Worm (Caenorhabditis elegans): ENCODE measurements around the gene rsef-1.

rsef-1 gene

DNA sequence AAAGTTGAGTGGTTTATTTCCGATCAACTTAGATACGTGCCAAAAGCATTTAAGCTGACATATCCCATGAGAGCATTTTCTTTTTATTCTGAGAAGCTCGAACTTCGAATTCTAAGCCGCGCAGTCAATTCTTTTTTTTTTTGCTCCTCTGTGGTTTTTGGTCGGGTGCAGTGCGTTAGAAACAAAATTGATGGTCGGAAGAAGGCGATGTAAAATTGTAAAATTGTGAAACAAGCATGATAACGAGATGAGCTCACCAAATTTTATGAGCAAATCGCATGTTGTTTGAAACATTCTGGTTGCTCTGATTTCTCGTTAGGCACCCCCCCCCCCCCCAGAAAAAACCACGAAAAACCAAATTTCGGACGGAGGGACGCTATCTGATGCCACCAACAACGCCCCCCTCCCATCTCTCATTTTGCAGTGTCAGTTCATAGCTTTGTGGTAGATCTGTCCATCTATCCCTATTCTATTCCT is 34.5 kb downstream of the rsef-1 start, which contains the start of gene aqp-7:
Gene aqp-7 (plus strand): TSS at position 427 of the 477 bp plus-strand sequence.
- TF ChIP-seq ces-1 (GFP tag; optimal IDR thresholded peaks at IDR 0.05) (peak; percentile 32), nhr-28 (tag; optimal IDR thresholded peaks at IDR 0.05) (no peak), mep-1 (tag; optimal IDR thresholded peaks at IDR 0.05) (no peak), unc-120 (tag; optimal IDR thresholded peaks at IDR 0.05; ENCODE audit: poor library complexity, severe bottlenecking) (no peak)

DNA sequence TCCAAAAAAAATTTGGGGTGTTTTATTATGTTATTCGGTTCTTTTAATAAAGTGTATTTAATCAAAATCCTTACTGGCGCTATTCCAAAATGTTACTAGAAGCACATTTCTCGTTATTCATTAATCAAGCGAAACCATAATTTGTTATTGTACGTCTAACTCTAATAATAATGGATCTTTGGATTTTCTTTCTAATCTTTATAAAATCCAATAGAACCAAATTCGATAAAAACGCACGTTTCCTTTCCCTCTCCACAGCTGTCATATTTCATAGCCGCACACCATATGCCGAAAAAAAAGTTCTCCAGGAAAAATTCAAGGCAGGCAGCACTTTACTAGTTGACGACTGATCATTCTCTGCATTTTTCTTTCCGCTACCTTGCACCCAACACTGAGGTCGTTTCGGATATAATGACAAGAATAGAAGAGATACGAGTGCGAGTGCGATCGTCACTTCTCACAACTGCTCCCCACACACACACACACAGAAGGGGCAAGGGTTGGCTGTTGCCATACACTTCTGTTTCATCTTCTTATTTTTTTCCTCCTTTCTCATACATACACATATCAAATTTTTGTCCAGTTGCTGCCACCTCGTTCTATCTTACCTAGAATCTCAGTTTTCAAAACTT is 35.5 kb downstream of the rsef-1 start:
- no peak for TF ChIP-seq nhr-28 (tag; optimal IDR thresholded peaks at IDR 0.05)
- no peak for TF ChIP-seq nhr-2 (tag; optimal IDR thresholded peaks at IDR 0.05)
- TF ChIP-seq hlh-1 (tag; optimal IDR thresholded peaks at IDR 0.05) = peak; percentile 78
- peak; percentile 64 for TF ChIP-seq ces-1 (GFP tag; optimal IDR thresholded peaks at IDR 0.05)

DNA sequence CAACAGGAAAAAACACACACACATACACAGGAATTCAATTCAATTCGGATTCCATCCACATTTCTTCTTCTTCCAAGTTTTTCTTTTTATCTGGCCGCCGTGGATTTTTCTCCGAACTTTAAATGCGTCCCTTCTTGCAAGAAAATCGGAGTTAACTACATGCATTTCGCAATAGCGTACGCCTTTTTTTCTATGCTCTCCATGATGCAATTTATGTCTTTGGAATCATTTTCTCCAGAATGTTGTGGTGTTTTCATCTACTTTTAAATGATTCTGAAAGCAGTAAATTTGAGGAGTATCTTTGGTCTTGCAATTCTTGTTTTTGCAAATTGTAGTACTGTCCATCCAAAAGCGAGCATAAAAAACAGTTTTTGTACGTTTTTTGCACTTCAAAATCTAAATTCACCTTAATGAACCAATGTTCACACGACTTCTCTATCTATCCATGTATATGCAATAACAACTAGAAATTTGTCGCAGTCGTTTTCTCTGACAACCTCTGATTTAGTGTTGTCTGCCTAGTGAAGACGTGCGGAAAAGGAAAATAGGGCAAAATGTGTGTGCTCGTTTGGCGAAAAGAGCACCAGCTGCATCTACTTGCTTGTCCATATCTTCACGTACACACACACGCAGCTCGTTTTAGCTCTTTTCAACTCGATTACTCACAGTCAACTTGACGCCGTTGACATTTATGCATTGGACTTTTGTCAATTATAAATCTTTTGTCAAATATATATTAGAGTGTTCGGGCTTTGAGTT is 36.7 kb downstream of the rsef-1 start:
- TF ChIP-seq ces-1 (GFP tag; optimal IDR thresholded peaks at IDR 0.05) (peak; percentile 47), lin-13 (tag; optimal IDR thresholded peaks at IDR 0.05) (no peak), ceh-43 (GFP tag; optimal IDR thresholded peaks at IDR 0.05) (no peak), ham-2 (GFP tag; optimal IDR thresholded peaks at IDR 0.05) (no peak)

DNA sequence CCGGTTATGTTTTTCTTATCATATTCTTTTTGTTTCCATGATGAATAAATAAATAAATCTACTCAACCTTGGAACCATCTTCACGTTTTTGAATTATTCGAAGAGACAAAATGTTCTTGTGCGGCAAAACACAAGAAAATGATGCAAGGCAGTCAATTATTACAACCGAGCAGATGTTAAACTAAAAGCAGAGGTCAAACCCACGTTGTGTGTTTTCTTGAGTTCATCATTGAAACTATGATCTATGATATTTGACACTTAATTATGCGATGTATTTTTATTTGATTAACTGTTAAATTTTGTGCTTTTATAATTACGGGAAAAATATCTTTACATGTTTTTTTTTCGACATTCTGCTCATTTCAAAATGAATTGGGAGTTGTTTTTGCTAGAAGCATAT is 37.7 kb downstream of the rsef-1 start:
- TF ChIP-seq unc-120 (tag; optimal IDR thresholded peaks at IDR 0.05; ENCODE audit: poor library complexity, severe bottlenecking) = no peak
- TF ChIP-seq hlh-1 (tag; optimal IDR thresholded peaks at IDR 0.05) = peak; percentile 3

ce11 chrX:3019996-3020395 is 39.2 kb downstream of the rsef-1 start:
- no peak for TF ChIP-seq flh-1 (GFP tag; optimal IDR thresholded peaks at IDR 0.05)
- TF ChIP-seq tbx-8 (GFP tag; optimal IDR thresholded peaks at IDR 0.05) = no peak
- TF ChIP-seq M03D4.4 (tag; optimal IDR thresholded peaks at IDR 0.05) = no peak
- no peak for TF ChIP-seq ceh-39 (tag; optimal IDR thresholded peaks at IDR 0.05)
- TF ChIP-seq ceh-43 (GFP tag; optimal IDR thresholded peaks at IDR 0.05) = no peak
- no peak for TF ChIP-seq ceh-83 (GFP tag; optimal IDR thresholded peaks at IDR 0.05)
- TF ChIP-seq blmp-1 (tag; optimal IDR thresholded peaks at IDR 0.05) = no peak
- TF ChIP-seq mls-2 (tag; optimal IDR thresholded peaks at IDR 0.05) = no peak
- TF ChIP-seq ham-2 (GFP tag; optimal IDR thresholded peaks at IDR 0.05) = no peak
- TF ChIP-seq ztf-11 (tag; optimal IDR thresholded peaks at IDR 0.05) = no peak
- TF ChIP-seq mep-1 (tag; optimal IDR thresholded peaks at IDR 0.05) = no peak
- no peak for TF ChIP-seq ces-1 (GFP tag; optimal IDR thresholded peaks at IDR 0.05)
- TF ChIP-seq lin-32 (GFP tag; optimal IDR thresholded peaks at IDR 0.05) = no peak
- TF ChIP-seq lsy-2 (tag; optimal IDR thresholded peaks at IDR 0.05) = no peak
- no peak for TF ChIP-seq nhr-12 (tag; optimal IDR thresholded peaks at IDR 0.05)
- TF ChIP-seq elt-1 (tag; optimal IDR thresholded peaks at IDR 0.05; ENCODE audit: borderline replicate concordance, insufficient read depth) = no peak

DNA sequence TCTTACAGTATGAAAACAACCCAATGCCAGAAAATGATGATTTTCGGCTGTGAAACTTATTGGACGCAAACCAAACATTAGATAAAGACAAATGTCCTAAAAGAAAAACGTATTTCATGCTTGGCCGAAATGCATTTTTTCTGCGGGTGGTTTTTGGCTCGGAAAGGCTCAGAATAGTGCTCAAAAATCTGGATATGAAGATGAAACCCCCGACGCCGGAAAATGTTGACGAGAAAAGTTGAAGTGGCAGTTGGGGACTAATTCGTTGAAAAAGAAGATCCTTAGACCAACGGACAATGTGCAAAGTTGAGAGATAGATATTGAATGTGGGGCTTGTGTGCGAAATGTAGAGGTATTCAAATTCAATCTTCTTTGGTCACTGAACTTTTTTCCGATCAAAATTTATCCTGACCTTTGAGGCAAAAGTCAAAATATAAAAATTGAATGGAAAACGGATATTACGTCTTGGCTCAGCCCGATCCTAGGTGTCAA is 40.6 kb downstream of the rsef-1 start, which contains the start of gene flp-18:
Gene flp-18 (minus strand): TSS at position 51 of the 492 bp plus-strand sequence.
- TF ChIP-seq bed-3 (GFP tag; optimal IDR thresholded peaks at IDR 0.05) (no peak), lin-13 (tag; optimal IDR thresholded peaks at IDR 0.05) (no peak), nhr-237 (tag; optimal IDR thresholded peaks at IDR 0.05) (no peak), ztf-11 (tag; optimal IDR thresholded peaks at IDR 0.05) (no peak), hlh-1 (tag; optimal IDR thresholded peaks at IDR 0.05) (no peak), tbx-8 (GFP tag; optimal IDR thresholded peaks at IDR 0.05) (no peak), flh-1 (GFP tag; optimal IDR thresholded peaks at IDR 0.05) (no peak), unc-39 (tag; optimal IDR thresholded peaks at IDR 0.05) (no peak), sptf-1 (tag; optimal IDR thresholded peaks at IDR 0.05) (no peak)

DNA sequence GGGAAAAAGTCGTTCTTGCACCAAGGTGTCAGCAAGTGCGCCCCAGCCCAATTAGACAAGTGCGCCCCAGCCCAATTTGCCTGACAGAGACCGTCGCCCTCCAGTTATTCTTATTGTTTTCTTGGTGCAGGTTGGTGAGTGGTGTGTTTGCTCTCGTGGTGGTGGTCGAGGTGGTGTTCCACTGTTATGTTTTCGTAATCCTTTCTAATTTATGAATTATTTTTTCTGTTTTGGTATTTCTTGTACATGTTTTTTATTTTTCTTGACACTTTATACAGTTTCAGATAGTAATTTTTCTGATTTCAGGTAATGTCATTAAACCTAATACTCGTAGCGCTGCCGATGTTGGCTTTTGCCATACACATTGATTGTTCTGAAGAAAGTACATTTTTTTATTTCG is 50.0 kb downstream of the rsef-1 start, which contains the start of gene Y48D7A.1:
Gene Y48D7A.1 (plus strand): TSS at position 301 of the 400 bp plus-strand sequence.
- TF ChIP-seq tbx-8 (GFP tag; optimal IDR thresholded peaks at IDR 0.05) = no peak
- TF ChIP-seq mab-5 (tag; optimal IDR thresholded peaks at IDR 0.05) = no peak
- TF ChIP-seq cnd-1 (tag; optimal IDR thresholded peaks at IDR 0.05) = no peak
- TF ChIP-seq nhr-237 (tag; optimal IDR thresholded peaks at IDR 0.05) = no peak
- TF ChIP-seq hlh-1 (tag; optimal IDR thresholded peaks at IDR 0.05) = no peak
- TF ChIP-seq lin-13 (tag; optimal IDR thresholded peaks at IDR 0.05) = no peak
- no peak for TF ChIP-seq lsy-2 (tag; optimal IDR thresholded peaks at IDR 0.05)

All from whole organism, mixed stage, embryonic.